Worm (Caenorhabditis elegans) whole organism, L4/young adult: ENCODE measurements around the gene K10G9.2.

Experiments used
- W03F9.2 ChIP-seq: fragments of 150-350 bp; optimal IDR thresholded peaks from 2 replicates; lab custom pipeline; 2014; ENCODE audit warnings: missing biosample characterization, missing genetic modification characterization
- dao-5 ChIP-seq: sonication (generic microtip); optimal IDR thresholded peaks from 2 replicates; lab custom pipeline; 2016; ENCODE audit warnings: missing genotype, missing genetic modification characterization, moderate library complexity, missing compliant biosample characterization
- him-1 ChIP-seq: sonication (generic microtip); optimal IDR thresholded peaks from 2 replicates; lab custom pipeline; 2016; ENCODE audit warnings: missing genotype, missing genetic modification reagents, missing genetic modification characterization, missing compliant biosample characterization

DNA sequence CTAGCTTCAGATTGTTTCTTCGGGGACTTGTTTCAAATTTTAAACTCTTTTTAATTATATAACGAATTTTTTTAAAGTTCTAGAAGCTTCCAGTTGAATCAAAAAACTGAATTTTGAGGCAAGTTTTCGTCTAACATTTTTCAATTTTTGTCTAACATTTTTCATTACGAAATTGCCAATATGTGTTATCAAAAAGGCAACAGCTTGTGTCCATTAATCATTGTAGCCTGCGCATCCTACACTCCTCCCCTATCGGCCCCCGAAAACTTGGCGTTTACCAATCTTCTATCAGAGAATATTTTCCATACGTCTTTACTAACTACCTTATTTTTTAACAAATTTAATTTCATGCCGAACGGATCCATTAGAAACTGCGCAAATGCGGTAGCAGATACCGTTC lies 14.4 kb downstream of the K10G9.2 start, which contains the start of gene vglu-3:
- TF ChIP-seq him-1 (tag; lab: Kevin White, UChicago) (no peak), W03F9.2 (tag; lab: Kevin White, UChicago) (no peak), dao-5 (no peak)
